Fruit fly (Drosophila melanogaster): ENCODE data around the gene MKP-4.

Gene MKP-4

dm6 chrX:19615990-19616663 is 6.8 kb upstream of the MKP-4 start, which contains the start of gene CG14210:
TSS of gene CG14210 (plus strand) at chrX:19616196.
- TF ChIP-seq insv (optimal IDR thresholded peaks at IDR 0.05) (no peak), h (optimal IDR thresholded peaks at IDR 0.05) (no peak), ttk (optimal IDR thresholded peaks at IDR 0.05) (no peak), psq (optimal IDR thresholded peaks at IDR 0.05) (no peak), Sin3A (optimal IDR thresholded peaks at IDR 0.05) (no peak), Myc (optimal IDR thresholded peaks at IDR 0.05) (no peak)

- no peak for TF ChIP-seq ttk (optimal IDR thresholded peaks at IDR 0.05)
- no peak for TF ChIP-seq Sin3A (optimal IDR thresholded peaks at IDR 0.05)
- TF ChIP-seq insv (optimal IDR thresholded peaks at IDR 0.05), result no peak
- TF ChIP-seq psq (optimal IDR thresholded peaks at IDR 0.05), result no peak
- no peak for TF ChIP-seq Myc (optimal IDR thresholded peaks at IDR 0.05)
- no peak for TF ChIP-seq h (optimal IDR thresholded peaks at IDR 0.05)
Observed at dm6 chrX:19618183-19618740, 4.7 kb upstream of the MKP-4 start, which contains the start of the genes Pstk and Tim9b. TSS of gene Pstk (minus strand) at chrX:19618537. TSS of gene Tim9b (minus strand) at chrX:19618537.

dm6 chrX:19621145-19621544 is 1.8 kb upstream of the MKP-4 start, which contains the start of gene CG14221:
TSS of gene CG14221 (minus strand) at chrX:19621245.
- TF ChIP-seq Sin3A (optimal IDR thresholded peaks at IDR 0.05) (no peak), ttk (optimal IDR thresholded peaks at IDR 0.05) (no peak), insv (optimal IDR thresholded peaks at IDR 0.05) (no peak), h (optimal IDR thresholded peaks at IDR 0.05) (no peak), psq (optimal IDR thresholded peaks at IDR 0.05) (no peak)

DNA sequence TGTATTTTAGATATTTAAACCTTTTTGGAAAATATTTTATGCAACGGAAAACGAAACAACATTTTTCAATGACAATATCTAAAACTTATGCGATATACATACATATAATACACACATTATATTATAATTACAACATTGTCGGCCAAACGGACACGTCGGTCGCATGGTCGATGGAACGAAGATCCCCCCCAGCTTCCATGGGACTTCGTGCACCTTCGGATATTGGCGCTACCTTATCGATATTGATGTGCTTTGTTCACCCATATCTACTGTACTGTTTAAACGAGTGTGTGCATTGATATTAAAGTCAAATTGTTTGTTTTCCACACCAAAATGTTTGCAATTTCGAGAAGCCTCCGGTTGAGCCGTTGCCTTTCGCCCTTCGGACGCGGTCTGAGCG is 2.5 kb downstream of the MKP-4 start, which contains the start of gene CG14212:
Gene CG14212, plus strand, starts transcription at position 301 of the 400 bp plus-strand sequence.
- TF ChIP-seq Myc (optimal IDR thresholded peaks at IDR 0.05), result no peak
- no peak for TF ChIP-seq psq (optimal IDR thresholded peaks at IDR 0.05)

- TF ChIP-seq ttk (optimal IDR thresholded peaks at IDR 0.05) (no peak), h (optimal IDR thresholded peaks at IDR 0.05) (no peak), Sin3A (optimal IDR thresholded peaks at IDR 0.05) (no peak), Myc (optimal IDR thresholded peaks at IDR 0.05) (no peak), insv (optimal IDR thresholded peaks at IDR 0.05) (no peak)
Observed at dm6 chrX:19631365-19631832, 8.5 kb downstream of the MKP-4 start.

DNA sequence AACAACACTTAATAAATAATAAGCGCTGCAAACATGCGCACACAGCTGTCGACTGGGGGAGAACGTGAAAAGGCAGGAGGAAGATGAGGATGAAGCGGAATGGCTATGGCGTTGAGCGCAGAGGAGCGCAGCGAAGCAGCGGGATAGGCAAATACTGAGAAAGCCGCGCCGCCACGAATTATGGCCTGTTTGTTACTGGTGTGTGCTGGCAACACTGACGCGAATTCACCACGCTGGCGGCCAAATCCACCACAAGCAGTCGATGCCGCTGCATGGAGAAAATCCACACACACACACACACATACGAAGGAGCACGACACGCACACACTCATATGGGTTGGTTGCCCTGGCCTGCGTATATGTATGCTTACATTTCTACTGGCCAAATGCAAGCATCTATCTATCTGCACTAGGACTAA is 14.1 kb downstream of the MKP-4 start:
- no peak for TF ChIP-seq ttk (optimal IDR thresholded peaks at IDR 0.05)
- no peak for TF ChIP-seq Sin3A (optimal IDR thresholded peaks at IDR 0.05)
- TF ChIP-seq insv (optimal IDR thresholded peaks at IDR 0.05), result no peak
- TF ChIP-seq psq (optimal IDR thresholded peaks at IDR 0.05), result no peak

dm6 chrX:19637434-19638327 is 14.8 kb downstream of the MKP-4 start:
- TF ChIP-seq psq (optimal IDR thresholded peaks at IDR 0.05), result no peak
- TF ChIP-seq h (optimal IDR thresholded peaks at IDR 0.05), result no peak
- TF ChIP-seq insv (optimal IDR thresholded peaks at IDR 0.05), result no peak
- no peak for TF ChIP-seq ttk (optimal IDR thresholded peaks at IDR 0.05)
- TF ChIP-seq Sin3A (optimal IDR thresholded peaks at IDR 0.05), result no peak
- no peak for TF ChIP-seq Myc (optimal IDR thresholded peaks at IDR 0.05)

DNA sequence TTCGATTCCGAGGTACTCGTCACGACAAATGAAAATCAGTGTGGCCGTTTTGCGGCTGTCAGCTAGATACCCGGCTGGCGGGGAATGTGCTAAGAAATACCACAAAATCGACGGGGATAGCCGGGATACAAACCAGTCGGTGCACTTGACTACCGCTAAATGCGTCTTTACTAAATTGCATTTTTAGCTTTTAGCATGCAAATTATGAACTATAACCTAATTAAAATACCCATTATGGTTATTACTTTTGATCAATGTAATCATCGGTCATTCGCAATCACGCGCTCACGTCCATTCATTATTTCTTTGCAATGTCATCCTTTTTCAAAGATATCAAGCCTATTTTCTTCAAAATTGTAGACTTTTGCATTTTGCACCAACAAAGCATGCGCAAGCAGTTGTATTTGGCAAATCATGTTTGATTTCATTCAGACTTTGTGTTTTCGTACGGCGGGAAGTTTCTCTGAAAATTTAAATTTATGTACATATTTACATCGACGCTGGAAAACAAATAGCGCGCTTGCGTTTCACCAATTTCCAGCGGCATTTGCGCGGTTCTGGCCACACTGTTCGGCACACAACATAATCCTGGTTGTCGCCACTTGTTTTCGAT is 15.5 kb downstream of the MKP-4 start, which contains the start of gene Rcd-1:
Gene Rcd-1, plus strand, starts transcription at position 440 of the 613 bp plus-strand sequence.
- TF ChIP-seq psq (optimal IDR thresholded peaks at IDR 0.05) (no peak), insv (optimal IDR thresholded peaks at IDR 0.05) (no peak), Myc (optimal IDR thresholded peaks at IDR 0.05) (no peak), h (optimal IDR thresholded peaks at IDR 0.05) (no peak), Sin3A (optimal IDR thresholded peaks at IDR 0.05) (no peak), ttk (optimal IDR thresholded peaks at IDR 0.05) (no peak)

dm6 chrX:19640707-19641248 is 17.9 kb downstream of the MKP-4 start:
- TF ChIP-seq Myc (optimal IDR thresholded peaks at IDR 0.05), result no peak
- no peak for TF ChIP-seq insv (optimal IDR thresholded peaks at IDR 0.05)
- TF ChIP-seq psq (optimal IDR thresholded peaks at IDR 0.05), result no peak
- no peak for TF ChIP-seq ttk (optimal IDR thresholded peaks at IDR 0.05)
- TF ChIP-seq h (optimal IDR thresholded peaks at IDR 0.05), result no peak
- TF ChIP-seq Sin3A (optimal IDR thresholded peaks at IDR 0.05), result no peak

dm6 chrX:19642819-19643504 is 20.0 kb downstream of the MKP-4 start, which contains the start of the genes CG12237 and Sec61gamma:
TSS of gene CG12237 (minus strand) at chrX:19642869.
TSS of gene Sec61gamma (plus strand) at chrX:19643327.
- no peak for TF ChIP-seq ttk (optimal IDR thresholded peaks at IDR 0.05)
- TF ChIP-seq Sin3A (optimal IDR thresholded peaks at IDR 0.05), result no peak
- no peak for TF ChIP-seq Myc (optimal IDR thresholded peaks at IDR 0.05)
- no peak for TF ChIP-seq insv (optimal IDR thresholded peaks at IDR 0.05)
- TF ChIP-seq h (optimal IDR thresholded peaks at IDR 0.05), result no peak
- no peak for TF ChIP-seq psq (optimal IDR thresholded peaks at IDR 0.05)
